Worm (Caenorhabditis elegans): ENCODE data around the gene tag-273.

ce11 chrIV:14542517-14542916 lies 37.6 kb upstream of the tag-273 start, which contains the start of gene pals-29:
- TF ChIP-seq ztf-11 (tag; optimal IDR thresholded peaks at IDR 0.05) (no peak), tlp-1 (tag; optimal IDR thresholded peaks at IDR 0.05) (no peak), unc-98 (GFP tag; IDR thresholded peaks at IDR 0.05) (no peak), ama-1 (optimal IDR thresholded peaks at IDR 0.05) (no peak), nhr-12 (tag; optimal IDR thresholded peaks at IDR 0.05) (no peak), hlh-4 (tag; optimal IDR thresholded peaks at IDR 0.05) (no peak), nhr-11 (tag; optimal IDR thresholded peaks at IDR 0.05) (no peak)
